Worm (Caenorhabditis elegans): ENCODE data around the gene ufl-1.

DNA sequence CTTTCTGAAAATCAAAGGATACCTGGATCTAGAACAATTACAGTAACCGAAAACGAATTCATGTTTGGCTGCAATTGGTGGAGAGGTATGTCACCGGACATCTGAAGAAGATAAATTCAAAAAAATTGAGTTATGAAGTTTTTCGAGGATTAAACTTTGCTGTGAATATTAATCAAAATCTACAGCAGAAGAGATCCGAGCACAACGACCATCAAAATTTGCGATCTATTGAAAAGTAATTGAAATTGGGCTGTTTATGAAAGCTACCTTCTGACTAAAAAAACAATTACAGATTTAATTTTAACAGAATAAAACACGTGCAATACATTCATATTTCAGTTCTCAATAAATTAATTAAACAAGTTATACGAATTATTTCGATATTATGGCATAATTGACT lies 4.2 kb downstream of the ufl-1 start, which contains the start of gene C06G3.8:
- no peak for TF ChIP-seq pha-4 (tag; optimal IDR thresholded peaks at IDR 0.05)
- TF ChIP-seq lin-11 (tag; optimal IDR thresholded peaks at IDR 0.05), result no peak
- TF ChIP-seq che-1 (tag; optimal IDR thresholded peaks at IDR 0.05), result no peak

Measured in whole organism, late embryonic.